Worm (Caenorhabditis elegans) whole organism, midembryonic: ENCODE data around the gene C32D5.4.

Experiments used
- cog-1 ChIP-seq: sonication (generic microtip); optimal IDR thresholded peaks from 2 replicates; lab custom pipeline; 2016; ENCODE audit warnings: missing genetic modification characterization, missing compliant biosample characterization
- klf-2 ChIP-seq: fragments of 200-800 bp; sonication (Bioruptor generic); conservative IDR thresholded peaks from 2 replicates; pipeline ENCODE4 v1.3.6; 2022; ENCODE audit warnings: missing genetic modification reagents, missing genetic modification characterization, missing compliant biosample characterization
- ref-1 ChIP-seq: fragments of 200-800 bp; sonication (Bioruptor generic); conservative IDR thresholded peaks from 2 replicates; pipeline ENCODE4 v1.3.6; 2022; ENCODE audit warnings: missing genetic modification reagents, missing genetic modification characterization, missing compliant biosample characterization
- ztf-29 ChIP-seq: fragments of 200-800 bp; sonication (Bioruptor generic); IDR thresholded peaks from 2 replicates; pipeline ENCODE4 v1.3.6; 2022; ENCODE audit warnings: missing genetic modification reagents, missing genetic modification characterization, missing compliant biosample characterization

C32D5.4 gene

DNA sequence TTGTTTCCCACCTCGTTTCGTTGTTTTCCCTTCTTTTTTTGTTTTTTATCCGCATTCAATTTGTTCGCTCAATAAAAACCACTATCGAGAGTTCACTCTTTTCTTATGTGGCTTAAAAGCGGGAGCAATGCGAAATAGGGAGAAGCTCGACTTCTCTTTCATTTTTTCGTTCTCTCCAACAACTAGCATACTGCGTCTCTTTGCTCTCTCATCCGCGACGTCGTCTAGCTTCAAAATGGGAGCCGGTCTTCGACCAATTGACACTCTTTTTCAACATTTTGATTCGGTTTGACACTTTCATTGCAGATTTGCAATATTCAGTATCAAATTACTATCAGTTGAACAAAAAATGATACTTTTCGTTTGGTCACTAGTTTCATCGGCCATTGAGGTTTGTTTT, 49.0 kb downstream of the C32D5.4 start, which contains the start of gene bpl-1:
bpl-1 (plus strand) TSS at position 301 of the 400 bp plus-strand sequence.
- no peak for TF ChIP-seq ref-1
- TF ChIP-seq cog-1 (tag; lab: Kevin White, UChicago) = no peak
- TF ChIP-seq ztf-29 (GFP tag; lab: Robert Waterston, UW) = no peak
- TF ChIP-seq klf-2 (GFP tag; lab: Robert Waterston, UW) = no peak
